Worm (Caenorhabditis elegans): ENCODE results near the gene moc-3.
"Not testable (repeated sequence)": the region's sequence is repeated elsewhere in the genome, so short reads cannot be mapped to it uniquely, and the experiment has no call there.

DNA sequence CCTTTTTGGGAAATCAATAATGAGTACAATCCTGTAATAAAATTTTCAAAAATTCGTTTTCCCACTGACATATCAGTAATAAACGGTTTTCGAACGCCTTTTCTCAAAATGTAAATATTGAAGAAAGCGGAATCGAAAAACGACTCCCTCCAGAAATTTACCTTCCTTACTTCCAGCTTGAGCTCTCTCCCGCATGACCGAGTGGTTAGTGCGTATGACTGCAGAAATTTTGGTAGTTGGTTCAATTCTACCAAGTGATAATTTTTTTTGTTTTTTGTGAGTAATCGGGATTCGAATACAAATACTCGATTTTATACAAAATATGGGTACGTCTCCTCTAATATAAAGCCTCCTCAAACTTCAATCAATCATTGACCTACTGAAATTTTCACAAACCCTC, 6.8 kb upstream of the moc-3 start:
- not testable (repeated sequence) for TF ChIP-seq skn-1 (tag; optimal IDR thresholded peaks at IDR 0.05); egl-27 (tag; optimal IDR thresholded peaks at IDR 0.05); ces-1 (GFP tag; optimal IDR thresholded peaks at IDR 0.05)
